Worm (Caenorhabditis elegans): ENCODE results near the gene Y39A3A.2.

- TF ChIP-seq ama-1 (optimal IDR thresholded peaks at IDR 0.05) (no peak), ama-1 (GFP tag; optimal IDR thresholded peaks at IDR 0.05) (no peak), him-1 (tag; optimal IDR thresholded peaks at IDR 0.05) (no peak), snpc-4 (GFP tag; optimal IDR thresholded peaks at IDR 0.05) (no peak), snpc-4 (tag; optimal IDR thresholded peaks at IDR 0.05) (no peak), unc-62 (GFP tag; optimal IDR thresholded peaks at IDR 0.05) (no peak), nhr-179 (tag; optimal IDR thresholded peaks at IDR 0.05) (no peak), efl-1 (GFP tag; optimal IDR thresholded peaks at IDR 0.05) (no peak), snpc-1.1 (tag; optimal IDR thresholded peaks at IDR 0.05; ENCODE audit: insufficient read depth) (no peak), ZK185.1 (tag; optimal IDR thresholded peaks at IDR 0.05; ENCODE audit: poor library complexity, severe bottlenecking) (no peak), nfya-1 (tag; optimal IDR thresholded peaks at IDR 0.05; ENCODE audit: borderline replicate concordance, insufficient read depth) (no peak), nfyb-1 (GFP tag; IDR thresholded peaks at IDR 0.05) (no peak), nhr-90 (tag; optimal IDR thresholded peaks at IDR 0.05) (no peak), aptf-2 (GFP tag; conservative IDR thresholded peaks at IDR 0.05) (no peak), mel-28 (tag; optimal IDR thresholded peaks at IDR 0.05; ENCODE audit: borderline replicate concordance) (no peak), let-607 (tag; optimal IDR thresholded peaks at IDR 0.05) (no peak)
Measured at ce11 chrIII:2012561-2012960, 44.9 kb downstream of the Y39A3A.2 start.

Measured in whole organism, young adult.